Comparison of ENCODE assay signal across 2 worm cellular contexts in genomic region chrX:17092416-17092815, ce11.
TF ChIP-seq lines count a peak whose summit lies in the region.

Gene sod-3, plus strand, starts transcription at chrX:17092753.

TF ChIP-seq in whole organism, L3 larva, 47 proteins besides CTCF, POLR2A, EP300 and RAD21:
- TF ChIP-seq pha-4 (tag; optimal IDR thresholded peaks at IDR 0.05; lab: Kevin White, UChicago) (peak; percentile 57), lin-39 (tag; optimal IDR thresholded peaks at IDR 0.05; lab: Kevin White, UChicago) (peak; percentile 15), nhr-43 (tag; optimal IDR thresholded peaks at IDR 0.05; lab: Kevin White, UChicago; ENCODE audit: poor library complexity, severe bottlenecking) (no peak)
TF ChIP-seq in whole organism, L3 larva: peak in this region for 2.

TF ChIP-seq in whole organism, L4 larva, 104 proteins besides CTCF, POLR2A, EP300 and RAD21:
- TF ChIP-seq daf-16 (GFP tag; optimal IDR thresholded peaks at IDR 0.05; lab: Kevin White, UChicago) (no peak), daf-16 (tag; optimal IDR thresholded peaks at IDR 0.05; lab: Kevin White, UChicago) (peak; percentile 82), madf-5 (GFP tag; IDR thresholded peaks at IDR 0.05; lab: Robert Waterston, UW) (no peak), ceh-62 (tag; optimal IDR thresholded peaks at IDR 0.05; lab: Kevin White, UChicago) (no peak)

Comparison
In these comparisons a context has a peak if more than half of its experiments do, and no peak if none do; other contexts are left out.
1. Of the 28 proteins assayed by ChIP-seq in both whole organism, L4 larva and whole organism, L3 larva: peak only in whole organism, L4 larva: none; only in whole organism, L3 larva: lin-39 and pha-4; in both: none; in neither: 26.